Worm (Caenorhabditis elegans) whole organism, early embryonic: ENCODE data around the gene Y69A2AR.23.

ENCODE experiments used
- F13C5.2 ChIP-seq: sonication (generic microtip); optimal IDR thresholded peaks from 2 replicates; lab custom pipeline; 2017; ENCODE audit warnings: mild to moderate bottlenecking, missing genetic modification characterization, inconsistent platforms, missing compliant biosample characterization
- flt-1 ChIP-seq: fragments of 200-800 bp; sonication (Bioruptor generic); IDR thresholded peaks from 2 replicates; pipeline ENCODE4 v1.3.6; 2022; ENCODE audit warnings: missing genetic modification characterization, missing compliant biosample characterization
- hmg-4 ChIP-seq: fragments of 200-800 bp; sonication (Bioruptor generic); optimal IDR thresholded peaks from 2 replicates; lab custom pipeline; 2018; ENCODE audit warnings: mild to moderate bottlenecking, missing genetic modification characterization, missing compliant biosample characterization
- hnd-1 ChIP-seq: sonication (generic microtip); optimal IDR thresholded peaks from 2 replicates; lab custom pipeline; 2016; ENCODE audit warnings: missing genetic modification characterization, missing compliant biosample characterization

- TF ChIP-seq hmg-4 (no peak), hnd-1 (tag; lab: Kevin White, UChicago) (no peak), flt-1 (GFP tag; lab: Robert Waterston, UW) (no peak), F13C5.2 (tag; lab: Kevin White, UChicago) (no peak)
Measured at ce11 chrIV:2562071-2562470, 10.6 kb upstream of the Y69A2AR.23 start, which contains the start of gene Y69A2AR.50.
